Worm (Caenorhabditis elegans) whole organism, midembryonic: Measurements from ENCODE around the gene F01D5.7.

ENCODE experiments used
- T22C8.4 ChIP-seq: fragments of 200-800 bp; sonication (Bioruptor generic); IDR thresholded peaks from 2 replicates; pipeline ENCODE4 v1.3.6; 2022; ENCODE audit warnings: missing genetic modification characterization, missing compliant biosample characterization
- cog-1 ChIP-seq: sonication (generic microtip); optimal IDR thresholded peaks from 2 replicates; lab custom pipeline; 2016; ENCODE audit warnings: missing genetic modification characterization, missing compliant biosample characterization
- flt-1 ChIP-seq: fragments of 200-800 bp; sonication (Bioruptor generic); IDR thresholded peaks from 2 replicates; pipeline ENCODE4 v1.3.6; 2022; ENCODE audit warnings: missing genetic modification characterization, missing compliant biosample characterization
- ref-1 ChIP-seq: fragments of 200-800 bp; sonication (Bioruptor generic); conservative IDR thresholded peaks from 2 replicates; pipeline ENCODE4 v1.3.6; 2022; ENCODE audit warnings: missing genetic modification reagents, missing genetic modification characterization, missing compliant biosample characterization
- ztf-29 ChIP-seq: fragments of 200-800 bp; sonication (Bioruptor generic); IDR thresholded peaks from 2 replicates; pipeline ENCODE4 v1.3.6; 2022; ENCODE audit warnings: missing genetic modification reagents, missing genetic modification characterization, missing compliant biosample characterization

- TF ChIP-seq ztf-29 (GFP tag; lab: Robert Waterston, UW) = no peak
- TF ChIP-seq T22C8.4 (GFP tag; lab: Robert Waterston, UW) = no peak
- TF ChIP-seq flt-1 (GFP tag; lab: Robert Waterston, UW) = no peak
- TF ChIP-seq ref-1 = no peak
- TF ChIP-seq cog-1 (tag; lab: Kevin White, UChicago) = no peak
Measured at ce11 chrII:14050506-14050905, 42.0 kb downstream of the F01D5.7 start.
